Fruit fly (Drosophila melanogaster) whole organism, adult: Measurements from ENCODE around the gene CG34384.
A peak's percentile ranks its signal among the peaks of the same experiment; 100 is the strongest.

Experiments used
- CG11617 ChIP-seq: fragments of 200-800 bp; sonication (Bioruptor generic); optimal IDR thresholded peaks from 2 replicates; lab custom pipeline; 2017; ENCODE audit warnings: mild to moderate bottlenecking, missing biosample characterization, missing genetic modification reagents, missing genetic modification characterization
- CG12768 ChIP-seq: fragments of 200-800 bp; sonication (Bioruptor generic); optimal IDR thresholded peaks from 2 replicates; lab custom pipeline; 2017; ENCODE audit warnings: missing biosample characterization, missing genetic modification characterization, mild to moderate bottlenecking, moderate library complexity, missing genetic modification reagents
- CG14711 ChIP-seq: fragments of 200-800 bp; sonication (Bioruptor generic); optimal IDR thresholded peaks from 2 replicates; lab custom pipeline; 2018; ENCODE audit warnings: missing biosample characterization, mild to moderate bottlenecking, missing genetic modification characterization, moderate library complexity
- CG1620 ChIP-seq: fragments of 200-800 bp; sonication (Bioruptor generic); optimal IDR thresholded peaks from 2 replicates; lab custom pipeline; 2016; ENCODE audit warnings: missing biosample characterization, missing genetic modification characterization
- CG33017 ChIP-seq: fragments of 200-800 bp; sonication (Bioruptor generic); optimal IDR thresholded peaks from 2 replicates; lab custom pipeline; 2018; ENCODE audit warnings: missing biosample characterization, mild to moderate bottlenecking, missing genetic modification characterization, moderate library complexity
- CG5204 ChIP-seq: fragments of 200-800 bp; sonication (Bioruptor generic); optimal IDR thresholded peaks from 2 replicates; lab custom pipeline; 2016; ENCODE audit warnings: missing biosample characterization, missing genetic modification characterization
- CG7045 ChIP-seq: fragments of 200-800 bp; sonication (Bioruptor generic); optimal IDR thresholded peaks from 2 replicates; lab custom pipeline; 2017; ENCODE audit warnings: missing biosample characterization, mild to moderate bottlenecking, missing genetic modification characterization
- CG7101 ChIP-seq: fragments of 200-800 bp; sonication (Bioruptor generic); optimal IDR thresholded peaks from 2 replicates; lab custom pipeline; 2018; ENCODE audit warnings: missing biosample characterization, mild to moderate bottlenecking, missing genetic modification characterization, moderate library complexity
- Clk ChIP-seq: fragments of 200-800 bp; sonication (Bioruptor generic); optimal IDR thresholded peaks from 2 replicates; lab custom pipeline; 2017; ENCODE audit warnings: missing biosample characterization, missing genetic modification characterization
- Crg-1 ChIP-seq: fragments of 200-800 bp; sonication (Bioruptor generic); optimal IDR thresholded peaks from 2 replicates; lab custom pipeline; 2016; ENCODE audit warnings: missing biosample characterization, missing genetic modification characterization
- Hr96 ChIP-seq: fragments of 200-800 bp; sonication (Bioruptor generic); optimal IDR thresholded peaks from 2 replicates; lab custom pipeline; 2016; ENCODE audit warnings: missing biosample characterization, missing genetic modification characterization
- Mnt ChIP-seq: fragments of 200-800 bp; sonication (Bioruptor generic); optimal IDR thresholded peaks from 2 replicates; lab custom pipeline; 2016; ENCODE audit warnings: missing biosample characterization, mild to moderate bottlenecking, missing genetic modification characterization
- bab1 ChIP-seq: fragments of 200-800 bp; sonication (Bioruptor generic); optimal IDR thresholded peaks from 3 replicates; lab custom pipeline; 2019; ENCODE audit warnings: missing biosample characterization, mild to moderate bottlenecking, missing genetic modification characterization, moderate library complexity
- cic ChIP-seq: fragments of 200-800 bp; sonication (Bioruptor generic); optimal IDR thresholded peaks from 2 replicates; lab custom pipeline; 2017; ENCODE audit warnings: missing biosample characterization, mild to moderate bottlenecking, missing genetic modification characterization, moderate library complexity
- cnc ChIP-seq, 2 experiments: fragments of >200 bp; optimal IDR thresholded peaks; 2 replicates each; lab custom pipeline; 2017
- kay ChIP-seq: fragments of 200-800 bp; sonication (Bioruptor generic); peaks from one replicate; lab custom pipeline; 2016; ENCODE audit warnings: missing biosample characterization, missing genetic modification characterization, borderline replicate concordance
- ovo ChIP-seq: fragments of 200-800 bp; sonication (Bioruptor generic); optimal IDR thresholded peaks from 2 replicates; lab custom pipeline; 2016; ENCODE audit warnings: missing biosample characterization, missing genetic modification characterization
- pad ChIP-seq: fragments of 200-800 bp; sonication (Bioruptor generic); optimal IDR thresholded peaks from 3 replicates; lab custom pipeline; 2017; ENCODE audit warnings: missing biosample characterization, missing genetic modification characterization, mild to moderate bottlenecking, moderate library complexity, missing genetic modification reagents
- tj ChIP-seq: fragments of 200-800 bp; sonication (Bioruptor generic); optimal IDR thresholded peaks from 3 replicates; lab custom pipeline; 2017; ENCODE audit warnings: missing biosample characterization, mild to moderate bottlenecking, missing genetic modification characterization, moderate library complexity
- toe ChIP-seq: fragments of 200-800 bp; sonication (Bioruptor generic); optimal IDR thresholded peaks from 2 replicates; lab custom pipeline; 2016; ENCODE audit warnings: missing biosample characterization, missing genetic modification characterization

CG34384 gene

dm6 chr3R:7790087-7790486 is 24.1 kb upstream of the CG34384 start, which contains the start of gene CG18746:
TSS of gene CG18746 (minus strand) at chr3R:7790187.
- TF ChIP-seq CG5204 (GFP tag; lab: Kevin White, UChicago) = no peak
- TF ChIP-seq CG7101 (tag; lab: Kevin White, UChicago) = no peak
- TF ChIP-seq tj (GFP tag; lab: Kevin White, UChicago) = no peak

dm6 chr3R:7790583-7791034 is 23.6 kb upstream of the CG34384 start, which contains the start of gene CG10086:
TSS of gene CG10086 (plus strand) at chr3R:7790633.
- TF ChIP-seq CG33017 (tag; lab: Kevin White, UChicago) = peak; percentile 16
- peak; percentile 13 for TF ChIP-seq CG5204 (GFP tag; lab: Kevin White, UChicago)
- TF ChIP-seq Clk = no peak
- peak; percentile 68 for TF ChIP-seq Mnt
- TF ChIP-seq pad (GFP tag; lab: Kevin White, UChicago) = peak; percentile 17
- no peak for TF ChIP-seq CG7101 (tag; lab: Kevin White, UChicago)
- no peak for TF ChIP-seq CG7045 (GFP tag; lab: Kevin White, UChicago)
- TF ChIP-seq Hr96 (GFP tag; lab: Kevin White, UChicago) = peak; percentile 21
- peak; percentile 48 for TF ChIP-seq cic

dm6 chr3R:7793855-7794254 is 20.3 kb upstream of the CG34384 start, which contains the start of gene CG2641:
TSS of gene CG2641 (plus strand) at chr3R:7794069.
- TF ChIP-seq CG11617 (peak; percentile 73), CG5204 (GFP tag; lab: Kevin White, UChicago) (peak; percentile 19), CG14711 (tag; lab: Kevin White, UChicago) (no peak), Hr96 (GFP tag; lab: Kevin White, UChicago) (peak; percentile 31), CG7101 (tag; lab: Kevin White, UChicago) (peak; percentile 48), CG1620 (GFP tag; lab: Kevin White, UChicago) (no peak), CG12768 (peak; percentile 78), cic (peak; percentile 81), CG33017 (tag; lab: Kevin White, UChicago) (peak; percentile 85), ovo (GFP tag; lab: Kevin White, UChicago) (peak; percentile 36), Clk (no peak), CG7045 (GFP tag; lab: Kevin White, UChicago) (peak; percentile 73), pad (GFP tag; lab: Kevin White, UChicago) (no peak), cnc (optimal IDR thresholded peaks at IDR 0.05; lab: Kevin White, UChicago) (no peak), toe (GFP tag; lab: Kevin White, UChicago) (peak; percentile 45), Mnt (peak; percentile 26), bab1 (GFP tag; lab: Kevin White, UChicago) (peak; percentile 21), tj (GFP tag; lab: Kevin White, UChicago) (peak; percentile 62), kay (peak; percentile 98), Crg-1 (GFP tag; lab: Kevin White, UChicago) (no peak)

- no peak for TF ChIP-seq toe (GFP tag; lab: Kevin White, UChicago)
- TF ChIP-seq CG12768 = peak; percentile 9
- TF ChIP-seq cic = peak; percentile 81
- no peak for TF ChIP-seq tj (GFP tag; lab: Kevin White, UChicago)
- no peak for TF ChIP-seq Hr96 (GFP tag; lab: Kevin White, UChicago)
- TF ChIP-seq ovo (GFP tag; lab: Kevin White, UChicago) = no peak
- TF ChIP-seq CG7101 (tag; lab: Kevin White, UChicago) = no peak
- no peak for TF ChIP-seq CG11617
- no peak for TF ChIP-seq CG1620 (GFP tag; lab: Kevin White, UChicago)
- no peak for TF ChIP-seq CG7045 (GFP tag; lab: Kevin White, UChicago)
- TF ChIP-seq kay = no peak
- TF ChIP-seq Clk = no peak
- TF ChIP-seq CG33017 (tag; lab: Kevin White, UChicago) = no peak
- TF ChIP-seq bab1 (GFP tag; lab: Kevin White, UChicago) = no peak
- no peak for TF ChIP-seq Crg-1 (GFP tag; lab: Kevin White, UChicago)
- TF ChIP-seq Mnt = peak; percentile 53
- TF ChIP-seq CG5204 (GFP tag; lab: Kevin White, UChicago) = no peak
- no peak for TF ChIP-seq pad (GFP tag; lab: Kevin White, UChicago)
- TF ChIP-seq CG14711 (tag; lab: Kevin White, UChicago) = no peak
- no peak for TF ChIP-seq cnc (optimal IDR thresholded peaks at IDR 0.05; lab: Kevin White, UChicago)
Measured at dm6 chr3R:7798525-7798924, 15.6 kb upstream of the CG34384 start, which contains the start of gene CG18744. TSS of gene CG18744 (minus strand) at chr3R:7798771.

DNA sequence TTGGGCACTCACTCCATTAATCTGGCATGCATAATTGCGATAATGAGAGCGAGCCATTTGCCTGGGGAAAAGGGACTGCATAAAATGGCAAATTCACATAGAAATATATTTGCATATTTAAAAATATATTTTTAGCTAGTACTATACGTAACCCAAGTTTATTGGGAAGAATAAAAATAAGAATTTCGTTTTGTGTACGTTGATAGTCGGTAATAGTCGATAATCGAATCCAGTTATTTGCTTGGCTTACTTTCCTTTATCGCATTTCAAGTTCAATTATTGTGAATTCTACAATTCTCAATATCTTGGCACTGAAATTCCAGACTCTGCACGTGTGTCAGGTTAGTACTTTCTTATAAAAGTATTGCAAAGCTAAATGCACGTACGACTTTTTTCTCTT is 11.5 kb upstream of the CG34384 start, which contains the start of gene CG3014:
Gene CG3014, minus strand, starts transcription at position 101 of the 400 bp plus-strand sequence.
- TF ChIP-seq CG1620 (GFP tag; lab: Kevin White, UChicago) (no peak), CG7045 (GFP tag; lab: Kevin White, UChicago) (no peak), Clk (no peak), cnc (optimal IDR thresholded peaks at IDR 0.05; lab: Kevin White, UChicago) (no peak), CG14711 (tag; lab: Kevin White, UChicago) (no peak), Hr96 (GFP tag; lab: Kevin White, UChicago) (no peak), toe (GFP tag; lab: Kevin White, UChicago) (no peak), tj (GFP tag; lab: Kevin White, UChicago) (no peak), CG5204 (GFP tag; lab: Kevin White, UChicago) (no peak), CG11617 (no peak), ovo (GFP tag; lab: Kevin White, UChicago) (no peak), CG33017 (tag; lab: Kevin White, UChicago) (no peak), cic (no peak), CG12768 (no peak), Crg-1 (GFP tag; lab: Kevin White, UChicago) (no peak), bab1 (GFP tag; lab: Kevin White, UChicago) (no peak), pad (GFP tag; lab: Kevin White, UChicago) (no peak)

DNA sequence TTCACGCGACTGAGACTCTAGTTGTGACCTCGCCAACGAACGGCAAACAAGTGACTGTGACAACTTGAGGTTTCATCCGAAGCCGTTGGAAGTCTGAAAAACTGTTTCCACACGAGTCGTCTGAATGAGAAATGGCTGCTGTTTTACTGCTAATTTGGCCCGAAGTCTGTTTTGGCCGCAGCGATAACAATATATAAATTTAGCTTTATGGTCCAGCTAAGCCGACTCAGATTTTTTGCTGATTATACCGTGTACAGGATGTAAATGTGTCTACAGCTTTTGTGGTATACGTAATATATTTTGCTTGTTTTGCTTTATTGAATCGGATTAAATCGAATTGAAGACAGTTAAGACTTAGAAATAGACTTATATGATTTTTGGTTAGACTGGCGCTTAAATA is 9.8 kb upstream of the CG34384 start, which contains the start of gene CG18268:
Gene CG18268, minus strand, starts transcription at position 101 of the 400 bp plus-strand sequence.
- TF ChIP-seq bab1 (GFP tag; lab: Kevin White, UChicago) (no peak), cnc (optimal IDR thresholded peaks at IDR 0.05; lab: Kevin White, UChicago) (no peak), CG7045 (GFP tag; lab: Kevin White, UChicago) (peak; percentile 34), CG12768 (no peak), kay (peak; percentile 44), CG5204 (GFP tag; lab: Kevin White, UChicago) (peak; percentile 22), CG14711 (tag; lab: Kevin White, UChicago) (no peak)
